Worm (Caenorhabditis elegans): ENCODE measurements around the gene srsx-28.

DNA sequence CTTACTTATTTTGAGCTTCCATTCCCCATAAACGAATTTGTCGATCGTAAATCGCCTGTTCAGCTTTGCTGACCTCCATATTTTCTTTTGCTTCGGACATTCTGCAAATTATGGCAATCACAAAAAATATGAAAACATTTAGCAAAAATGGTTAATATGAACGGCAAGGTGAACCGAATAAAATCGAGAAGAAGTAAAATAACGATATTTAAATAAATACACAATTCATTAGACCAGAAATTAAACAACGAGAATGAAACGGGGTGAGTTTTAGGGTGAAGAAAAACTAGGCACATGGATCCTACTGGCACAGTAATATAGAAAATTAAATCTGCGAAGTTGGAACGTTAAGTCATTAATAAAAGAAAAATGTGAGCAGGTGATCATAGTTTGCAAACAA lies 22.2 kb upstream of the srsx-28 start, which contains the start of gene aos-1:
- TF ChIP-seq T22C8.4 (GFP tag; IDR thresholded peaks at IDR 0.05), result no peak
- TF ChIP-seq tab-1 (GFP tag; IDR thresholded peaks at IDR 0.05), result no peak
- no peak for TF ChIP-seq klf-2 (GFP tag; conservative IDR thresholded peaks at IDR 0.05)
- no peak for TF ChIP-seq ref-1 (GFP tag; conservative IDR thresholded peaks at IDR 0.05)
- no peak for TF ChIP-seq flt-1 (GFP tag; IDR thresholded peaks at IDR 0.05)
- no peak for TF ChIP-seq cog-1 (tag; optimal IDR thresholded peaks at IDR 0.05)
- TF ChIP-seq ztf-23 (GFP tag; IDR thresholded peaks at IDR 0.05), result no peak
